Fruit fly (Drosophila melanogaster): ENCODE data around the gene CG6153.

CG6153 gene

DNA sequence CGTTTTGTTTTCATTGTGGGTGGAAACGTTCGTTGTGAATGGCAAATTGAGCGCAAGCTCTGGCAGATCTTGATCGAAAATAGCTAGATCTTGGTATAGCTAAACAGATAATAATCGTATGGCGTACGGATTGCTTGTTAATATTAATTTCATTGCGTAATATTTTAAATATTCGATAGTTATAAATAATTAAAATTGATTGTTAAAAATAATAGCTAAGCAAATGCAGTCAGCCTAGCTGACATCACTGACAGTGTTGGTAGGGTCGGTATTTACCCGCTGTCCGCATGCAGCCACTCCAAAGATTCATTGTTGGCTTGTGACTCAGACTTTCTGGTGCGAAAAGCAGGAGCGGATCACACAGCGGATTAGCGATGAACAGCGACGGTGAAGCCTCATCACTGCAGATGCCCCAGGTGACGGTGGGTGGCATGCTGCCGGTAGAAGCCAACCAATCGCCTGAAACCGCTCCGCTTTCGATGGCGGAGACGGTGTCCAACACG is 11.7 kb downstream of the CG6153 start, which contains the start of the genes CG5776 and spict (continued):
- TF ChIP-seq Dif (GFP tag; optimal IDR thresholded peaks at IDR 0.05; ENCODE audit: partially characterized antibody), result peak; percentile 72
- TF ChIP-seq fru (GFP tag; optimal IDR thresholded peaks at IDR 0.05), result peak; percentile 62
- no peak for TF ChIP-seq Dfd (GFP tag; optimal IDR thresholded peaks at IDR 0.05)
- no peak for TF ChIP-seq Abd-B (GFP tag; optimal IDR thresholded peaks at IDR 0.05)
- TF ChIP-seq foxo (GFP tag; optimal IDR thresholded peaks at IDR 0.05), result peak in 1 of 2 experiments; percentile 70

DNA sequence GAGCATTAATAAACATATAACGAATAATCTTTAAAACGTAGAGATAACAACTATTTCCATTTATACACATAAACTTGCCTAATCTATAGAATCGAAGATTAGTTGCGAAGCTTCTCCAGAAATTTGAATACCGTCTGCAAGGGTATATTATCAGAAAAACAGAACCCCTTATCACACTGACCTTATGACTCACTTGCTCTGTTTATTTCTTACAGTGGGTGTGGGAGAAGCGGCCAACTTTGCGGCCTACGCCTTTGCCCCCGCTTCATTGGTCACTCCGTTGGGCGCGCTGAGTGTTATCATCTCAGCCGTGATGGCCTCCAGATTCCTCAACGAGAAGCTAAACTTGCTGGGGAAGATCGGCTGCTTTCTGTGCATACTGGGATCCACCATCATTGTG is 12.6 kb downstream of the CG6153 start:
- TF ChIP-seq Mio (GFP tag; optimal IDR thresholded peaks at IDR 0.05) (no peak), HLH106 (tag; optimal IDR thresholded peaks at IDR 0.05) (no peak), foxo (GFP tag; optimal IDR thresholded peaks at IDR 0.05) (peak in 1 of 2 experiments; percentile 6), Myc (optimal IDR thresholded peaks at IDR 0.05) (no peak), sage (GFP tag; optimal IDR thresholded peaks at IDR 0.05) (no peak), Hnf4 (GFP tag; optimal IDR thresholded peaks at IDR 0.05) (no peak)

DNA sequence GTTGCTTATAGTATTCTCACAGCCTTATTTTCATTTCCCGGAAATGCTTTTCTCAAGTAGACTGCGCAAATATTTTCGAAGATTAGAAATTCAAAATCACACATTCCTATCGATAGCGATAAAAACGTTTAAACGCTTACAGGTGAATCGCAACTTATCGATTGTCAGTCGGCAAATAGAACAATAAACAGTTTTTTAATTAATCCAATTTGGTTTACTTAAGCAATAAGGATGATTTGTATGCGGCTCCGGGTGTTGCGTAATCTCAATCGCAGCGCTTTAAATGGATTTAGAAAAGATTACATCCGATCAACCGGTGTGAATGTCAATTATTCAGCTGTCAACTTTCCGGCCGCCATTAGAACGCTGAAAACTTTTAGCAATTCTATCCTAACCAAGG is 14.7 kb downstream of the CG6153 start, which contains the start of the genes CG6180 and CG15484:
Gene CG6180, plus strand, starts transcription at position 122 of the 400 bp plus-strand sequence.
Gene CG15484, minus strand, starts transcription at position 172 of the 400 bp plus-strand sequence.
- TF ChIP-seq CG32264 (GFP tag; optimal IDR thresholded peaks at IDR 0.05) (no peak), rgr (GFP tag; optimal IDR thresholded peaks at IDR 0.05) (peak; percentile 46), Dif (GFP tag; optimal IDR thresholded peaks at IDR 0.05; ENCODE audit: partially characterized antibody) (no peak), Hr83 (GFP tag; optimal IDR thresholded peaks at IDR 0.05; ENCODE audit: poor library complexity, severe bottlenecking) (no peak), sage (GFP tag; optimal IDR thresholded peaks at IDR 0.05) (no peak), Hnf4 (GFP tag; optimal IDR thresholded peaks at IDR 0.05) (no peak), Mio (GFP tag; optimal IDR thresholded peaks at IDR 0.05) (no peak), pan (optimal IDR thresholded peaks at IDR 0.05) (no peak), psq (GFP tag; optimal IDR thresholded peaks at IDR 0.05) (no peak), Myc (optimal IDR thresholded peaks at IDR 0.05) (peak; percentile 41), dsf (GFP tag; optimal IDR thresholded peaks at IDR 0.05; ENCODE audit: borderline replicate concordance) (no peak), woc (GFP tag; optimal IDR thresholded peaks at IDR 0.05) (no peak), Rel (GFP tag; optimal IDR thresholded peaks at IDR 0.05) (no peak), Rel (tag; optimal IDR thresholded peaks at IDR 0.05) (peak; percentile 56), sv (GFP tag; optimal IDR thresholded peaks at IDR 0.05) (no peak), CG9705 (GFP tag; optimal IDR thresholded peaks at IDR 0.05) (peak; percentile 8), OdsH (GFP tag; optimal IDR thresholded peaks at IDR 0.05) (no peak), fru (GFP tag; optimal IDR thresholded peaks at IDR 0.05) (no peak)

DNA sequence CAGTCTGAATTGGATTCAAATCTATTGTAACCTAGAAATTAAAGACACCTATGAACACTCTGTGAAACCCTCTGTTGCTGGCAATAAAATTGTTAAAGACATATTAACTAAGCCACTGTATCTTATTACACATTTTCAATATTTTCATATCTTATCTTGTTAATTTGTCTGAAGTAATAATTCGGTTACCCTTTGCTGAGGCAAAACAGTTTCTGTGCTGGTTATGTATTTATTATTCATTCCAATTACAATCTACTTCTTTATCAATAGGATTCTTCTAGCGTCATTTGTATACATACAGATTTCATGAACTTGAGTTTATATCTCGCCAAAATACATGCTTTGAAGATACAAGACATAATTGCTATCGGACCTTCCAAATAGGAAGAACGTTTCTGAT is 15.8 kb downstream of the CG6153 start:
- TF ChIP-seq Hr83 (GFP tag; optimal IDR thresholded peaks at IDR 0.05; ENCODE audit: poor library complexity, severe bottlenecking) (no peak), Sp1 (GFP tag; optimal IDR thresholded peaks at IDR 0.05) (no peak), jim (GFP tag; optimal IDR thresholded peaks at IDR 0.05) (no peak), psq (GFP tag; optimal IDR thresholded peaks at IDR 0.05) (no peak), Rel (GFP tag; optimal IDR thresholded peaks at IDR 0.05) (no peak), Rel (tag; optimal IDR thresholded peaks at IDR 0.05) (no peak), CrebA (GFP tag; optimal IDR thresholded peaks at IDR 0.05; ENCODE audit: borderline replicate concordance) (no peak), Vsx2 (GFP tag; optimal IDR thresholded peaks at IDR 0.05; ENCODE audit: partially characterized antibody) (no peak), HLH106 (tag; optimal IDR thresholded peaks at IDR 0.05) (no peak), OdsH (GFP tag; optimal IDR thresholded peaks at IDR 0.05) (no peak)

DNA sequence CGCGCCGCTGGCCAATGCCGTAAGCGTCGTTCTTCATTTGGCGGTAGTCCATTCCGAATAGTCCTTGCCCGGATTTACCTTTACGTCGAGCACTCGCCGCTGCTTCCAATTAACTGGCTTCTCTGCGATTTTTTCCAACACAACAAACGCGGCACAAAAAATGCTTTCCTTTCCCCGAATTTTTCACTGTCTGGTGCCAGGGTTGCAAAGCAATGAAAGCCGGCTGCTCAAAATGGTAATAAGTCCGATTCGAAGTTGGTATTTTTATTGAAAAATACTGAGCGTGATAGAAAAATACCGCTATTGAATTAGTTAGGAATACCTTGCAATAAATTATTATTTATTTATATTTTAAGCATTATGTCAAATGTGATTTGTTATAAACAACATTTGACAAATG is 19.5 kb downstream of the CG6153 start:
- TF ChIP-seq Abd-B (GFP tag; optimal IDR thresholded peaks at IDR 0.05) (no peak), dsf (GFP tag; optimal IDR thresholded peaks at IDR 0.05; ENCODE audit: borderline replicate concordance) (no peak), CG32264 (GFP tag; optimal IDR thresholded peaks at IDR 0.05) (no peak), Hr83 (GFP tag; optimal IDR thresholded peaks at IDR 0.05; ENCODE audit: poor library complexity, severe bottlenecking) (no peak), CrebA (GFP tag; optimal IDR thresholded peaks at IDR 0.05; ENCODE audit: borderline replicate concordance) (no peak), Dfd (GFP tag; optimal IDR thresholded peaks at IDR 0.05) (no peak), tai (GFP tag; optimal IDR thresholded peaks at IDR 0.05) (no peak), Hnf4 (GFP tag; optimal IDR thresholded peaks at IDR 0.05) (no peak), foxo (GFP tag; optimal IDR thresholded peaks at IDR 0.05) (no peak), Sp1 (GFP tag; optimal IDR thresholded peaks at IDR 0.05) (no peak), sv (GFP tag; optimal IDR thresholded peaks at IDR 0.05) (no peak), rgr (GFP tag; optimal IDR thresholded peaks at IDR 0.05) (no peak), ey (GFP tag; optimal IDR thresholded peaks at IDR 0.05) (no peak), GATAd (GFP tag; optimal IDR thresholded peaks at IDR 0.05) (no peak)
